Fruit fly (Drosophila melanogaster) whole organism, prepupa: ENCODE data around the gene Ddx1.
A peak's percentile ranks its signal among the peaks of the same experiment; 100 is the strongest.

ENCODE experiments used
- Blimp-1 ChIP-seq: fragments of 200-800 bp; sonication (Bioruptor generic); optimal IDR thresholded peaks from 3 replicates; lab custom pipeline; 2017; ENCODE audit warnings: missing biosample characterization, missing genetic modification characterization, mild to moderate bottlenecking, moderate library complexity, missing genetic modification reagents
- CG10631 ChIP-seq: fragments of 200-800 bp; sonication (Bioruptor generic); optimal IDR thresholded peaks from 2 replicates; lab custom pipeline; 2016; ENCODE audit warnings: missing biosample characterization, missing genetic modification characterization
- CG10669 ChIP-seq: fragments of 200-800 bp; sonication (Bioruptor generic); optimal IDR thresholded peaks from 3 replicates; lab custom pipeline; 2018; ENCODE audit warnings: missing biosample characterization, mild to moderate bottlenecking, missing genetic modification characterization, moderate library complexity
- CG11294 ChIP-seq: fragments of 200-800 bp; sonication (Bioruptor generic); IDR thresholded peaks from 2 replicates; pipeline ENCODE4 v1.3.6; 2022; ENCODE audit warnings: missing biosample characterization, missing genetic modification characterization
- CG11762 ChIP-seq: fragments of 200-800 bp; sonication (Bioruptor generic); optimal IDR thresholded peaks from 3 replicates; lab custom pipeline; 2016; ENCODE audit warnings: missing biosample characterization, missing genetic modification characterization; ENCODE audit not compliant: insufficient read depth
- CG11902 ChIP-seq: fragments of 200-800 bp; sonication (Bioruptor generic); optimal IDR thresholded peaks from 3 replicates; lab custom pipeline; 2016; ENCODE audit warnings: missing biosample characterization, missing genetic modification characterization
- CG1621 ChIP-seq: fragments of 200-800 bp; sonication (Bioruptor generic); optimal IDR thresholded peaks from 3 replicates; lab custom pipeline; 2018; ENCODE audit warnings: missing biosample characterization, mild to moderate bottlenecking, missing genetic modification characterization
- CG16779 ChIP-seq: fragments of 200-800 bp; sonication (Bioruptor generic); optimal IDR thresholded peaks from 3 replicates; lab custom pipeline; 2017; ENCODE audit warnings: missing biosample characterization, mild to moderate bottlenecking, missing genetic modification characterization
- CG3032 ChIP-seq: fragments of 200-800 bp; optimal IDR thresholded peaks from 2 replicates; lab custom pipeline; 2019; ENCODE audit warnings: missing biosample characterization, mild to moderate bottlenecking, missing genetic modification characterization, moderate library complexity
- CG31627 ChIP-seq: fragments of 200-800 bp; sonication (Bioruptor generic); optimal IDR thresholded peaks from 3 replicates; lab custom pipeline; 2016; ENCODE audit warnings: missing biosample characterization, missing genetic modification characterization
- CG32006 ChIP-seq: fragments of 200-800 bp; sonication (Bioruptor generic); optimal IDR thresholded peaks from 3 replicates; lab custom pipeline; 2017; ENCODE audit warnings: missing biosample characterization, mild to moderate bottlenecking, missing genetic modification characterization
- CG3919 ChIP-seq: fragments of 200-800 bp; sonication (Bioruptor generic); optimal IDR thresholded peaks from 3 replicates; lab custom pipeline; 2016; ENCODE audit warnings: missing biosample characterization, missing genetic modification characterization
- CG4318 ChIP-seq: fragments of 200-800 bp; sonication (Bioruptor generic); optimal IDR thresholded peaks from 3 replicates; lab custom pipeline; 2017; ENCODE audit warnings: missing biosample characterization, mild to moderate bottlenecking, missing genetic modification characterization
- CG6163 ChIP-seq: fragments of 200-800 bp; sonication (Bioruptor generic); IDR thresholded peaks from 3 replicates; pipeline ENCODE4 v1.3.6; 2022; ENCODE audit warnings: missing biosample characterization, missing genetic modification characterization
- CG6276 ChIP-seq: fragments of 200-800 bp; sonication (Bioruptor generic); optimal IDR thresholded peaks from 2 replicates; lab custom pipeline; 2017; ENCODE audit warnings: missing biosample characterization, mild to moderate bottlenecking, missing genetic modification characterization
- CG6792 ChIP-seq: fragments of 200-800 bp; sonication (Bioruptor generic); optimal IDR thresholded peaks from 3 replicates; lab custom pipeline; 2016; ENCODE audit warnings: missing biosample characterization, missing genetic modification characterization
- CG6808 ChIP-seq: fragments of 200-800 bp; sonication (Bioruptor generic); optimal IDR thresholded peaks from 3 replicates; lab custom pipeline; 2017; ENCODE audit warnings: missing biosample characterization, missing genetic modification characterization, mild to moderate bottlenecking, moderate library complexity, missing genetic modification reagents
- CG7368 ChIP-seq: fragments of 200-800 bp; sonication (Bioruptor generic); optimal IDR thresholded peaks from 3 replicates; lab custom pipeline; 2016; ENCODE audit warnings: missing biosample characterization, missing genetic modification characterization
- CG8319 ChIP-seq: fragments of 200-800 bp; sonication (Bioruptor generic); optimal IDR thresholded peaks from 3 replicates; lab custom pipeline; 2016; ENCODE audit warnings: missing biosample characterization, missing genetic modification characterization
- CG8632 ChIP-seq: fragments of 200-800 bp; sonication (Bioruptor generic); optimal IDR thresholded peaks from 3 replicates; lab custom pipeline; 2016; ENCODE audit warnings: missing biosample characterization, missing genetic modification characterization
- CG9139 ChIP-seq: fragments of 200-800 bp; sonication (Bioruptor generic); optimal IDR thresholded peaks from 3 replicates; lab custom pipeline; 2017; ENCODE audit warnings: missing biosample characterization, mild to moderate bottlenecking, missing genetic modification characterization
- Eip75B ChIP-seq: fragments of 200-800 bp; sonication (Bioruptor generic); optimal IDR thresholded peaks from 3 replicates; lab custom pipeline; 2016; ENCODE audit warnings: missing biosample characterization, missing genetic modification characterization
- Eip78C ChIP-seq: fragments of 200-800 bp; sonication (Bioruptor generic); peaks from one replicate; lab custom pipeline; 2016; ENCODE audit warnings: missing biosample characterization, missing genetic modification characterization
- Eip93F ChIP-seq: fragments of 200-800 bp; sonication (Bioruptor generic); optimal IDR thresholded peaks from 2 replicates; lab custom pipeline; 2016; ENCODE audit warnings: missing biosample characterization, mild to moderate bottlenecking, missing genetic modification characterization
- Ets21C ChIP-seq: fragments of 200-800 bp; sonication (Bioruptor generic); optimal IDR thresholded peaks from 3 replicates; lab custom pipeline; 2016; ENCODE audit warnings: missing biosample characterization, missing genetic modification characterization
- Ets96B ChIP-seq: fragments of 200-800 bp; optimal IDR thresholded peaks from 2 replicates; lab custom pipeline; 2019; ENCODE audit warnings: missing biosample characterization, mild to moderate bottlenecking, missing genetic modification characterization, moderate library complexity
- Hr38 ChIP-seq: sonication (Bioruptor generic); optimal IDR thresholded peaks from 2 replicates; lab custom pipeline; 2016; ENCODE audit warnings: missing biosample characterization, missing genetic modification characterization
- Hr39 ChIP-seq: fragments of 200-800 bp; sonication (Bioruptor generic); optimal IDR thresholded peaks from 2 replicates; lab custom pipeline; 2016; ENCODE audit warnings: missing biosample characterization, missing genetic modification characterization
- Lpt ChIP-seq: fragments of 200-800 bp; sonication (Bioruptor generic); optimal IDR thresholded peaks from 3 replicates; lab custom pipeline; 2016; ENCODE audit warnings: missing biosample characterization, missing genetic modification characterization
- Met ChIP-seq: fragments of 200-800 bp; sonication (Bioruptor generic); optimal IDR thresholded peaks from 3 replicates; lab custom pipeline; 2016; ENCODE audit warnings: missing biosample characterization, missing genetic modification characterization
- OdsH ChIP-seq: fragments of 200-800 bp; sonication (Bioruptor generic); optimal IDR thresholded peaks from 3 replicates; lab custom pipeline; 2016; ENCODE audit warnings: missing biosample characterization, missing genetic modification characterization
- Smox ChIP-seq: fragments of 200-800 bp; sonication (Bioruptor generic); optimal IDR thresholded peaks from 3 replicates; lab custom pipeline; 2016; ENCODE audit warnings: missing biosample characterization, missing genetic modification characterization
- Sox102F ChIP-seq: fragments of 200-800 bp; sonication (Bioruptor generic); optimal IDR thresholded peaks from 2 replicates; lab custom pipeline; 2016; ENCODE audit warnings: missing biosample characterization, mild to moderate bottlenecking, missing genetic modification characterization
- Sox15 ChIP-seq: fragments of 200-800 bp; sonication (Bioruptor generic); optimal IDR thresholded peaks from 3 replicates; lab custom pipeline; 2016; ENCODE audit warnings: missing biosample characterization, missing genetic modification characterization
- acj6 ChIP-seq: fragments of 200-800 bp; sonication (Bioruptor generic); optimal IDR thresholded peaks from 3 replicates; lab custom pipeline; 2016; ENCODE audit warnings: missing biosample characterization, missing genetic modification characterization
- cyc ChIP-seq: fragments of 200-800 bp; sonication (Bioruptor generic); optimal IDR thresholded peaks from 3 replicates; lab custom pipeline; 2016; ENCODE audit warnings: missing biosample characterization, missing genetic modification characterization
- dac ChIP-seq: fragments of 200-800 bp; sonication (Bioruptor generic); optimal IDR thresholded peaks from 2 replicates; lab custom pipeline; 2017; ENCODE audit warnings: missing biosample characterization, mild to moderate bottlenecking, missing genetic modification characterization
- dsx ChIP-seq: fragments of 200-800 bp; optimal IDR thresholded peaks from 3 replicates; lab custom pipeline; 2019; ENCODE audit warnings: missing biosample characterization, mild to moderate bottlenecking, missing genetic modification characterization, moderate library complexity; ENCODE audit not compliant: poor library complexity, severe bottlenecking
- eg ChIP-seq: fragments of 200-800 bp; sonication (Bioruptor generic); IDR thresholded peaks from 3 replicates; pipeline ENCODE4 v1.3.6; 2022; ENCODE audit warnings: missing biosample characterization, missing genetic modification characterization
- fd85E ChIP-seq: fragments of 200-800 bp; sonication (Bioruptor generic); optimal IDR thresholded peaks from 3 replicates; lab custom pipeline; 2016; ENCODE audit warnings: missing biosample characterization, missing genetic modification characterization
- fkh ChIP-seq: fragments of 200-800 bp; sonication (Bioruptor generic); optimal IDR thresholded peaks from 3 replicates; lab custom pipeline; 2017; ENCODE audit warnings: missing biosample characterization, mild to moderate bottlenecking, missing genetic modification characterization, moderate library complexity
- lz ChIP-seq: fragments of 200-800 bp; sonication (Bioruptor generic); optimal IDR thresholded peaks from 3 replicates; lab custom pipeline; 2016; ENCODE audit warnings: missing biosample characterization, missing genetic modification characterization
- pdm3 ChIP-seq: fragments of 200-800 bp; sonication (Bioruptor generic); optimal IDR thresholded peaks from 3 replicates; lab custom pipeline; 2016; ENCODE audit warnings: missing biosample characterization, missing genetic modification characterization
- salr ChIP-seq, 2 experiments: fragments of 200-800 bp; sonication (Bioruptor generic); optimal IDR thresholded peaks; 3 replicates each; lab custom pipeline; 2016 to 2018; ENCODE audit warnings: missing biosample characterization in 2 of 2, missing genetic modification characterization in 2 of 2, mild to moderate bottlenecking in 1 of 2
- ss ChIP-seq, 2 experiments: fragments of 200-800 bp; sonication (Bioruptor generic); optimal IDR thresholded peaks; 2 replicates in 1 of 2; 3 replicates in 1 of 2; lab custom pipeline; 2017 to 2018; ENCODE audit warnings: mild to moderate bottlenecking in 2 of 2, missing biosample characterization in 2 of 2, missing genetic modification characterization in 2 of 2, moderate library complexity in 1 of 2
- vri ChIP-seq: fragments of 200-800 bp; sonication (Bioruptor generic); optimal IDR thresholded peaks from 3 replicates; lab custom pipeline; 2016; ENCODE audit warnings: missing biosample characterization, mild to moderate bottlenecking, missing genetic modification characterization

The Ddx1 gene

dm6 chr3L:22277186-22277585 is 14.0 kb downstream of the Ddx1 start (continued):
- TF ChIP-seq CG11294 (GFP tag; lab: Robert Waterston, UW), result peak; percentile 39; the same call in 1 of the 2 replicates
- no peak for TF ChIP-seq Blimp-1 (GFP tag; lab: Kevin White, UChicago)
- no peak for TF ChIP-seq fkh (GFP tag; lab: Kevin White, UChicago)
- TF ChIP-seq vri (GFP tag; lab: Kevin White, UChicago), result no peak
- no peak for TF ChIP-seq CG10669 (GFP tag; lab: Kevin White, UChicago)
- TF ChIP-seq Eip75B (GFP tag; lab: Kevin White, UChicago), result no peak
- no peak for TF ChIP-seq CG8632 (GFP tag; lab: Kevin White, UChicago)
- no peak for TF ChIP-seq Sox102F (GFP tag; lab: Kevin White, UChicago)

dm6 chr3L:22287994-22288766 is 25.0 kb downstream of the Ddx1 start, which contains the start of the genes Hem and IleRS:
Gene Hem, minus strand, starts transcription at chr3L:22288195.
Gene IleRS, plus strand, starts transcription at chr3L:22288665.
- TF ChIP-seq cyc (GFP tag; lab: Kevin White, UChicago) (peak; percentile 88), fd85E (GFP tag; lab: Kevin White, UChicago) (peak; percentile 43), CG3919 (GFP tag; lab: Kevin White, UChicago) (peak; percentile 90), Sox15 (GFP tag; lab: Kevin White, UChicago) (peak; percentile 89), Eip75B (GFP tag; lab: Kevin White, UChicago) (no peak), CG7368 (peak; percentile 88), vri (GFP tag; lab: Kevin White, UChicago) (no peak), ss (GFP tag; optimal IDR thresholded peaks at IDR 0.05; lab: Kevin White, UChicago) (no peak), CG8319 (GFP tag; lab: Kevin White, UChicago) (peak; percentile 81), fkh (GFP tag; lab: Kevin White, UChicago) (no peak), CG4318 (GFP tag; lab: Kevin White, UChicago) (peak; percentile 85), CG11762 (GFP tag; lab: Kevin White, UChicago) (peak; percentile 88), CG6792 (GFP tag; lab: Kevin White, UChicago) (peak; percentile 83), acj6 (GFP tag; lab: Kevin White, UChicago) (peak; percentile 93), CG9139 (GFP tag; lab: Kevin White, UChicago) (peak; percentile 74), salr (GFP tag; optimal IDR thresholded peaks at IDR 0.05; lab: Kevin White, UChicago) (peak in 1 of 2 experiments; percentile 59), dsx (GFP tag; lab: Kevin White, UChicago) (peak; percentile 82), CG3032 (peak; percentile 89), CG6163 (GFP tag; lab: Robert Waterston, UW) (peak; percentile 91), CG11902 (GFP tag; lab: Kevin White, UChicago) (peak; percentile 86), Smox (GFP tag; lab: Kevin White, UChicago) (no peak), Eip93F (GFP tag; lab: Kevin White, UChicago) (no peak), Ets96B (tag; lab: Kevin White, UChicago) (peak; percentile 88), Blimp-1 (GFP tag; lab: Kevin White, UChicago) (peak; percentile 70), CG16779 (no peak), dac (no peak), CG10669 (GFP tag; lab: Kevin White, UChicago) (no peak), Eip78C (GFP tag; lab: Kevin White, UChicago) (peak; percentile 97), CG1621 (tag; lab: Kevin White, UChicago) (no peak), OdsH (GFP tag; lab: Kevin White, UChicago) (peak; percentile 93), Ets21C (GFP tag; lab: Kevin White, UChicago) (peak; percentile 76), Hr39 (GFP tag; lab: Kevin White, UChicago) (peak; percentile 90), Lpt (GFP tag; lab: Kevin White, UChicago) (peak; percentile 85), CG32006 (no peak), CG6276 (GFP tag; lab: Kevin White, UChicago) (no peak), CG31627 (GFP tag; lab: Kevin White, UChicago) (peak; percentile 88), Met (GFP tag; lab: Kevin White, UChicago) (no peak), lz (peak; percentile 82), CG11294 (GFP tag; lab: Robert Waterston, UW) (peak; percentile 83), CG6808 (no peak), pdm3 (GFP tag; lab: Kevin White, UChicago) (peak; percentile 92), CG10631 (GFP tag; lab: Kevin White, UChicago) (peak; percentile 93), eg (GFP tag; lab: Robert Waterston, UW) (peak; percentile 95), CG8632 (GFP tag; lab: Kevin White, UChicago) (peak; percentile 92), Hr38 (GFP tag; lab: Kevin White, UChicago) (no peak)
